Worm (Caenorhabditis elegans) whole organism, L4/young adult: ENCODE data around the gene srv-24.

Experiments used
- W03F9.2 ChIP-seq: fragments of 150-350 bp; optimal IDR thresholded peaks from 2 replicates; lab custom pipeline; 2014; ENCODE audit warnings: missing biosample characterization, missing genetic modification characterization
- dao-5 ChIP-seq: sonication (generic microtip); optimal IDR thresholded peaks from 2 replicates; lab custom pipeline; 2016; ENCODE audit warnings: missing genotype, missing genetic modification characterization, moderate library complexity, missing compliant biosample characterization
- him-1 ChIP-seq: sonication (generic microtip); optimal IDR thresholded peaks from 2 replicates; lab custom pipeline; 2016; ENCODE audit warnings: missing genotype, missing genetic modification reagents, missing genetic modification characterization, missing compliant biosample characterization

The srv-24 gene

ce11 chrIV:6307439-6307838 is 16.8 kb upstream of the srv-24 start, which contains the start of gene csp-2:
Gene csp-2 (plus strand): TSS chrIV:6307739.
- no peak for TF ChIP-seq dao-5 (tag; lab: Kevin White, UChicago)
- no peak for TF ChIP-seq him-1 (tag; lab: Kevin White, UChicago)
- no peak for TF ChIP-seq W03F9.2 (tag; lab: Kevin White, UChicago)

ce11 chrIV:6303642-6304041 is 13.0 kb upstream of the srv-24 start, which contains the start of gene srv-25:
Gene srv-25 (minus strand): TSS chrIV:6303742.
- TF ChIP-seq dao-5 (tag; lab: Kevin White, UChicago) (no peak), him-1 (tag; lab: Kevin White, UChicago) (no peak), W03F9.2 (tag; lab: Kevin White, UChicago) (no peak)

DNA sequence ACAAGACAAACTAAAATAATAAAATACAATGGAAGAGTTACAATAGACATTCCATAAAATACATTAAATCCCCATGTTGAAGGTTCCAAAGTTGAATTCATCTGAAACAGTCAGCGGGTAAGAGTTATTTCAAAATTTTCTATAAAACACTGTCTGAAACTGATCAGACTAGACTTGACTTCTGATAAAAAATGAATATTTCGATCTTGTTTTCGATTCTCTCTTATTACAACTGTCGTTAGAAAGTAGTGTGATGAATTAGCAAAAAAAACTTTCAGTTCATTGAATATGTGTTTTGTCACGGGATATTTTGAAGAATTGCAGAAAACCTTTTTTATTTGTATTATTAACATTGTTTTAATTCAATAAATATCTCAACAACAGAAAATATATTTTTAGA is 11.1 kb upstream of the srv-24 start, which contains the start of gene srv-26:
Gene srv-26, minus strand, starts transcription at position 101 of the 400 bp plus-strand sequence.
- no peak for TF ChIP-seq dao-5 (tag; lab: Kevin White, UChicago)
- TF ChIP-seq him-1 (tag; lab: Kevin White, UChicago), result no peak
- no peak for TF ChIP-seq W03F9.2 (tag; lab: Kevin White, UChicago)

DNA sequence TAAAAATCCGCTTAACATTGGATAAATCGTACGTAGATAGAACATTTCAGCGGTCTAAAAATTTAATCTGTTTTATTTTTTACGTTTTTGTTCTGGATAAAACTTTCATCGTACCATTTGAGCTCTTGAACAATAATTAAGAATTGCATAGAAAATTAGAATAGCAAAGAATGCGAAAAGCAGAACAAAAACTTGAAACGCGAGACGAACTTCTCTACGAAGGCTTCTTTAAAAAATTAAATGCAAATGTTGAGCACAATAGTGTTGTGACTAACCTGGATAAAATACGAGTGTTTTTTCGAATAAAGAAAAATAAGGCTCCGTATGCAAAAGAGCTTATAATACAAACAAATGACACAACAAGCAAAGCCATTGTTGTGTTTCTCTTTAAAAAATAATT is 8.9 kb upstream of the srv-24 start:
- TF ChIP-seq him-1 (tag; lab: Kevin White, UChicago) (no peak), W03F9.2 (tag; lab: Kevin White, UChicago) (no peak), dao-5 (tag; lab: Kevin White, UChicago) (no peak)

DNA sequence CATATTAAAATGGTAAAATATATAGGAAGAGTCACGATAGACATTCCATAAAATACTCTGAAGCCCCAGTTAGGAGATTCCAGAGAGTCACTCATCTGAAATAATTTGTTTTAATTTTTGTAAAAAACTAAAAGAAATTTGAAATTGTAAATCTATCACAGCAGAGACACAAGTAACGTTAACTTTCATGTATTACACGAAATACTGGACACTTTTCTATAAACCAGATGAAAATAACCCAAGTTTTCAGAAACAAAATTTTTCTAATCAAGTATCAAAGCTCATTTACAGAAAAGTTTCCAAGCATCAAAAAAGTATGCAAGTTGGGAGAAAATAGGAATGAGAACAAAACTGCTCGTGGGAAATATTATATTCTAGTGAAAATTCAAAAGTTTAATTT is 7.6 kb upstream of the srv-24 start, which contains the start of gene srv-27:
Gene srv-27, minus strand, starts transcription at position 101 of the 400 bp plus-strand sequence.
- TF ChIP-seq W03F9.2 (tag; lab: Kevin White, UChicago) (no peak), him-1 (tag; lab: Kevin White, UChicago) (no peak), dao-5 (tag; lab: Kevin White, UChicago) (no peak)

ce11 chrIV:6294081-6294480 is 3.4 kb upstream of the srv-24 start, which contains the start of gene hil-2:
Gene hil-2 (plus strand): TSS chrIV:6294240.
- TF ChIP-seq dao-5 (tag; lab: Kevin White, UChicago), result no peak
- no peak for TF ChIP-seq him-1 (tag; lab: Kevin White, UChicago)
- TF ChIP-seq W03F9.2 (tag; lab: Kevin White, UChicago), result no peak

DNA sequence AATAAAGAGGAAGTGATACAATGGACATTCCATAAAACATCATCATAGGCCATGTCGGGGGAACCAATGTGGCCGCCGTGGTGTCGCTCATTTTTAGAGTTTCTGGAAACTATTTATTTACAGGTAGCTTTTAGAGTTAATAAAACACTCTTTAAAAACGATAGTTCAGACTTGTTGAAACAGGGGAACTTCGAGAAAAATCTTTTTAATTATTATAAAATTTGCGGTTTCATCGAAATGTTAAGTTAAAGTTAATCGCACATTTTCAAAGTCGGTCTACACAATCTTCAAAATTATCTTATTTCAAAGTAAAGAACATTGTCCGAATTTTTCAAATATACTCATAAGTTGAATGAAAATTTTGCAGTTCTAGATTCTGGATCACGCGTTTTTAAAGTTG is 6.4 kb downstream of the srv-24 start, which contains the start of gene ops-1:
Gene ops-1, minus strand, starts transcription at position 101 of the 400 bp plus-strand sequence.
- TF ChIP-seq him-1 (tag; lab: Kevin White, UChicago) (no peak), dao-5 (tag; lab: Kevin White, UChicago) (no peak), W03F9.2 (tag; lab: Kevin White, UChicago) (no peak)

- no peak for TF ChIP-seq dao-5 (tag; lab: Kevin White, UChicago)
- TF ChIP-seq W03F9.2 (tag; lab: Kevin White, UChicago), result no peak
- TF ChIP-seq him-1 (tag; lab: Kevin White, UChicago), result no peak
These were observed 8.5 kb downstream of the srv-24 start, which contains the start of gene srv-32 for ce11 chrIV:6282143-6282542. Gene srv-32 (minus strand): TSS chrIV:6282243.

DNA sequence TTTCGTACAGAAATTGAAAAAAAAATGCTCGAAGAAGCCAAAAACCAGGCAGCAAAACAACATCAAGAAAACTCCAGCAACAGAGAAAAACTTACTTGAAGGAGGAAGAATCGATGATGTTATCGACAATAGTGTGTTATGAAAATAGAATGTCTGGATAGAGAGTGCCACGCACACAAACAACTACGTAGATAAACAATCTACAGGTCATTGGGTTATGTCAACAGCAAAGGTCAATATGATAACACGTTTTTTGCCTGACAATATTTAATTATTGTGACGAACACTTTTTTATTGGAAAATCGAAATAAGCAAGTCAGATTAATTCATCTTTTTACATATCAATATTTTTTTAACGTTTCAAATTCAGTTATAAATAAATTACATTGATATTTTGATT is 11.2 kb downstream of the srv-24 start, which contains the start of gene sams-5:
Gene sams-5, minus strand, starts transcription at position 131 of the 400 bp plus-strand sequence.
- TF ChIP-seq dao-5 (tag; lab: Kevin White, UChicago) (no peak), him-1 (tag; lab: Kevin White, UChicago) (no peak), W03F9.2 (tag; lab: Kevin White, UChicago) (no peak)

DNA sequence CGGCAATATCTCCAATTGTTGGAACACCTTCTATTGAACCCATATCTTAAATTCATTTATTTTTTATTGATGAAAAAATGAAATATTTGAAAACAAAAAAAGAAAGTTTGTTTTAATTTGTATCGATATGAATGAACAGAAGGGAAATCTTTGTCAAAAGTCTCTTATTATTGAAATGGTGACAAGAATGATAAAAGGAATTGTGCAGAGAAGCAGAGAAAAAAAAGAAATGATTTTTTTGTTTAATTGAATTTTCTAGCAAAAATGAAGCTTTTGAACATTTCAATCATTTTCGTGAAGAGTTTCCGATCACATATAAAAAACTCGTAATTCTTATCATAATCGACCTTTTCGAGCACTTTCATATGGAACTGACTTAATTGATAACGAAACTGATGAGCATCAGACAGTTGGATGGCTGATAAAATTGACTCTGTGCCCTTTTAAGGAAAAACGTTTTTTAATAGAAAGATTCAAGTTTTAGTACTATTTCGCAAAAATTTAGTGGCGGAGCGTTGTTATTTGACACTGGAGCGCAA is 14.9 kb downstream of the srv-24 start, which contains the start of the genes aat-4 and T13A10.1:
Gene aat-4, minus strand, starts transcription at position 51 of the 539 bp plus-strand sequence.
Gene T13A10.1, plus strand, starts transcription at position 411 of the 539 bp plus-strand sequence.
- no peak for TF ChIP-seq dao-5 (tag; lab: Kevin White, UChicago)
- no peak for TF ChIP-seq him-1 (tag; lab: Kevin White, UChicago)
- TF ChIP-seq W03F9.2 (tag; lab: Kevin White, UChicago), result no peak

- TF ChIP-seq W03F9.2 (tag; lab: Kevin White, UChicago) (no peak), dao-5 (tag; lab: Kevin White, UChicago) (no peak), him-1 (tag; lab: Kevin White, UChicago) (no peak)
These were observed 18.7 kb downstream of the srv-24 start, which contains the start of gene srv-31 for ce11 chrIV:6271923-6272322. Gene srv-31 (minus strand): TSS chrIV:6272023.

- TF ChIP-seq W03F9.2 (tag; lab: Kevin White, UChicago), result no peak
- no peak for TF ChIP-seq dao-5 (tag; lab: Kevin White, UChicago)
- TF ChIP-seq him-1 (tag; lab: Kevin White, UChicago), result no peak
These were observed 21.3 kb downstream of the srv-24 start, which contains the start of gene srv-30 for ce11 chrIV:6269346-6269745. Gene srv-30 (minus strand): TSS chrIV:6269446.

ce11 chrIV:6266499-6266898 is 24.1 kb downstream of the srv-24 start, which contains the start of gene srv-29:
Gene srv-29 (minus strand): TSS chrIV:6266599.
- no peak for TF ChIP-seq W03F9.2 (tag; lab: Kevin White, UChicago)
